Worm (Caenorhabditis elegans): ENCODE data around the gene R02F2.9.

DNA sequence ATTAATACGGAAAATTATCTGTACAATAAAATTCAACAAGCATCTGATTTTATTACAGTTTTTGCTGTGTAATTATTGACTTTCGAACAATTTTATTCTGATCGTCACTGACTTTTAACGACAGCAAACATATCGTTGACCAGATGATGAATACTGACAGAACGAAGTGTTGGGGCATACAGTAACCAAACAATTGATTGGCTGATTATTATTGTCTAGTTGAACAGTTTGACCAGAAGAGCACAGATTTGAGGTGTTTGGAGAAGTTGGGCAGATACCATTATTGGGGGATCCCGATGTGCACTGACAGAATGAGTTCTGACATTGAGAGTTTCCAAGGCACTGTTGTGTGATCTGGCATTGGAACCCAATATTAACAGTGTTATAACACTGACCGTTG lies 7.9 kb downstream of the R02F2.9 start:
- TF ChIP-seq W03F9.2 (tag; optimal IDR thresholded peaks at IDR 0.05) (no peak), dao-5 (tag; optimal IDR thresholded peaks at IDR 0.05) (no peak)
